Worm (Caenorhabditis elegans) whole organism, early embryonic: Measurements from ENCODE around the gene dod-22.

Experiments
- B0310.2 ChIP-seq: sonication (generic microtip); optimal IDR thresholded peaks from 2 replicates; lab custom pipeline; 2016; ENCODE audit warnings: mild to moderate bottlenecking, missing genetic modification characterization, missing compliant biosample characterization
- F13C5.2 ChIP-seq: sonication (generic microtip); optimal IDR thresholded peaks from 2 replicates; lab custom pipeline; 2017; ENCODE audit warnings: mild to moderate bottlenecking, missing genetic modification characterization, inconsistent platforms, missing compliant biosample characterization
- aly-1 ChIP-seq: sonication (generic microtip); optimal IDR thresholded peaks from 2 replicates; lab custom pipeline; 2016; ENCODE audit warnings: missing genetic modification characterization, missing compliant biosample characterization
- ama-1 ChIP-seq: fragments of 150-350 bp; optimal IDR thresholded peaks from 2 replicates; lab custom pipeline; 2014
- ceh-13 ChIP-seq: fragments of 200-800 bp; sonication (Bioruptor generic); optimal IDR thresholded peaks from 2 replicates; lab custom pipeline; 2018; ENCODE audit warnings: mild to moderate bottlenecking, missing genetic modification characterization, missing compliant biosample characterization
- ceh-36 ChIP-seq: sonication (generic microtip); optimal IDR thresholded peaks from 2 replicates; lab custom pipeline; 2016; ENCODE audit warnings: missing genetic modification characterization, inconsistent platforms, missing compliant biosample characterization
- ets-7 ChIP-seq: sonication (generic microtip); optimal IDR thresholded peaks from 2 replicates; lab custom pipeline; 2016; ENCODE audit warnings: missing genotype, missing genetic modification characterization, missing compliant biosample characterization
- flt-1 ChIP-seq: fragments of 200-800 bp; sonication (Bioruptor generic); IDR thresholded peaks from 2 replicates; pipeline ENCODE4 v1.3.6; 2022; ENCODE audit warnings: missing genetic modification characterization, missing compliant biosample characterization
- hmbx-1 ChIP-seq: sonication (generic microtip); optimal IDR thresholded peaks from 2 replicates; lab custom pipeline; 2016; ENCODE audit warnings: mild to moderate bottlenecking, missing genetic modification characterization, missing compliant biosample characterization
- hmg-4 ChIP-seq: fragments of 200-800 bp; sonication (Bioruptor generic); optimal IDR thresholded peaks from 2 replicates; lab custom pipeline; 2018; ENCODE audit warnings: mild to moderate bottlenecking, missing genetic modification characterization, missing compliant biosample characterization
- hnd-1 ChIP-seq: sonication (generic microtip); optimal IDR thresholded peaks from 2 replicates; lab custom pipeline; 2016; ENCODE audit warnings: missing genetic modification characterization, missing compliant biosample characterization
- pes-1 ChIP-seq: fragments of 200-800 bp; sonication (Bioruptor generic); IDR thresholded peaks from 2 replicates; pipeline ENCODE4 v1.3.6; 2022; ENCODE audit warnings: missing genetic modification reagents, missing genetic modification characterization, missing compliant biosample characterization
- scrt-1 ChIP-seq: fragments of 200-800 bp; sonication (Bioruptor generic); IDR thresholded peaks from 2 replicates; pipeline ENCODE4 v1.3.6; 2022; ENCODE audit warnings: missing genetic modification characterization, missing compliant biosample characterization
- sea-1 ChIP-seq: fragments of 200-800 bp; sonication (Bioruptor generic); conservative IDR thresholded peaks from 2 replicates; pipeline ENCODE4 v1.3.6; 2022; ENCODE audit warnings: missing genetic modification characterization, missing compliant biosample characterization
- tbx-11 ChIP-seq: fragments of 200-800 bp; sonication (Bioruptor generic); IDR thresholded peaks from 2 replicates; pipeline ENCODE4 v1.3.6; 2022; ENCODE audit warnings: missing genetic modification characterization, missing compliant biosample characterization
- tbx-37 ChIP-seq: fragments of 200-800 bp; sonication (Bioruptor generic); conservative IDR thresholded peaks from 2 replicates; pipeline ENCODE4 v1.3.6; 2022; ENCODE audit warnings: missing genetic modification reagents, missing genetic modification characterization, missing compliant biosample characterization
- tra-4 ChIP-seq: sonication (generic microtip); optimal IDR thresholded peaks from 2 replicates; lab custom pipeline; 2017; ENCODE audit warnings: missing genetic modification characterization, missing compliant biosample characterization

Gene dod-22

DNA sequence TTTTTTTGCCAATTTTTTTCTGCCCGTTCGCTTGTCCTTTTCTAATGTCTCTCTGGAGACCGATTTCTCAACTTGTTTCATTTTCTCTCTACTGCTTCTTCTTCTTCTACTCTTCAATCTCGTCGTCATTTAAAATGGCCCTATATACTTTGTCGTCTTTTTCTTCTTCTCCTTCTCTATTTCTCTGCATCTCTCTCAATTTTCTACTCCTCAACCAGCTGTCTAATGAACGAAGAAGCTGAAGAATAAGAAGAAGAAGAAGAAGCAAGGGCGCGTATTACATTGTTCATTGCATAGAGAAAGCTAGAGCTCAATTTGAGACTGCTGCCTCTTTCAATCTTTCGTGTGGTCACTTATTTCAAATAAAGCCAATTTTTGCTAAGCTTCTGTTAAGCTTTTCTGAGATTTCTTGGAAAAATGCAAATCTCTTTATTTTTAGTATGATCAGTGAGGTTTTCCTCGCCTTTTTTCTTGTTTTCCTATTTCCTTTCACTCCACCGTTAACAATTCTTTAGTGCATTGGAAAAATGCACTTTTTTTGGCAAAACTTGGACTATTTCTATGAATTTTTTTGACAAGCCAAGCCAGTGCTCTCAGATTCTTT lies 50.7 kb downstream of the dod-22 start:
- TF ChIP-seq B0310.2 (tag; lab: Kevin White, UChicago): no peak
- no peak for TF ChIP-seq aly-1 (tag; lab: Kevin White, UChicago)
- TF ChIP-seq sea-1 (GFP tag; lab: Robert Waterston, UW): no peak
- no peak for TF ChIP-seq hmg-4
- no peak for TF ChIP-seq flt-1
- no peak for TF ChIP-seq tbx-37 (GFP tag; lab: Robert Waterston, UW)
- TF ChIP-seq ceh-36 (tag; lab: Kevin White, UChicago): no peak
- TF ChIP-seq ceh-13 (GFP tag; lab: Kevin White, UChicago): no peak
- no peak for TF ChIP-seq tbx-11
- TF ChIP-seq hnd-1 (tag; lab: Kevin White, UChicago): no peak
- TF ChIP-seq F13C5.2 (tag; lab: Kevin White, UChicago): no peak
- TF ChIP-seq tra-4 (tag; lab: Kevin White, UChicago): no peak
- no peak for TF ChIP-seq ets-7 (tag; lab: Kevin White, UChicago)
- TF ChIP-seq scrt-1: no peak
- TF ChIP-seq ama-1 (lab: Kevin White, UChicago): no peak
- TF ChIP-seq hmbx-1 (tag; lab: Kevin White, UChicago): no peak
- no peak for TF ChIP-seq pes-1 (GFP tag; lab: Robert Waterston, UW)

DNA sequence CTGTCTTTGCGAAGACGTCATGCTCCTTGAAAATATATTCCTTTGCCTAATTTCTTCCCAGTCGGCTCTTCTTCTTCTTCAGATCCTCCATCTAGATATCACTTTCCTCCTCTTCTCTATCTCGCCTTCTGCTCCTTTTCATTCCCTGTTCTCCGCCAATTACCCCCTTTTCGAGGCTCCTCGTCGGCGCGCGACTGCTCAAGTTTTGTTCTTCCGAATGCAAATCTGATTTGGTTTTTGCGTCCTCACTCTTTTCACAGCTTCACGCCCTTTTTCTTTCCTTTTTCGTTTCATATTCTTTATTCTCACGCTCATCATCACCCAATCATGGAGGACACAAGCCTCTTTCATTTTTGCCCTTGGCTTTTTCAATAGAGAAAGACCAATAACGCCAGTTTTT lies 51.6 kb downstream of the dod-22 start:
- TF ChIP-seq B0310.2 (tag; lab: Kevin White, UChicago) (no peak), tbx-11 (no peak), tbx-37 (GFP tag; lab: Robert Waterston, UW) (no peak), ets-7 (tag; lab: Kevin White, UChicago) (no peak), sea-1 (GFP tag; lab: Robert Waterston, UW) (no peak)
